Worm (Caenorhabditis elegans) whole organism, L4 larva: Measurements from ENCODE around the gene Y27F2A.10.

Experiments used
- Y75B8A.6 ChIP-seq: fragments of 200-800 bp; sonication (Bioruptor generic); IDR thresholded peaks from 2 replicates; pipeline ENCODE4 v1.3.6; 2022; ENCODE audit warnings: missing genetic modification reagents, missing genetic modification characterization, missing compliant biosample characterization
- ama-1 ChIP-seq: fragments of 150-350 bp; optimal IDR thresholded peaks from 2 replicates; lab custom pipeline; 2014; ENCODE audit warnings: inconsistent platforms, mixed read lengths
- ceh-44 ChIP-seq: fragments of 200-800 bp; sonication (Bioruptor generic); IDR thresholded peaks from 2 replicates; pipeline ENCODE4 v1.3.6; 2022; ENCODE audit warnings: missing genetic modification reagents, missing genetic modification characterization, missing compliant biosample characterization
- ceh-62 ChIP-seq: sonication (generic microtip); optimal IDR thresholded peaks from 2 replicates; lab custom pipeline; 2017; ENCODE audit warnings: missing biosample characterization, missing genetic modification characterization
- egl-43 ChIP-seq: fragments of 200-800 bp; sonication (Bioruptor generic); IDR thresholded peaks from 2 replicates; pipeline ENCODE4 v1.3.6; 2022; ENCODE audit warnings: missing genetic modification reagents, missing genetic modification characterization, missing compliant biosample characterization
- fkh-10 ChIP-seq: fragments of 150-350 bp; optimal IDR thresholded peaks from 2 replicates; lab custom pipeline; 2014; ENCODE audit warnings: missing biosample characterization, missing genetic modification reagents, missing genetic modification characterization
- lin-13 ChIP-seq: fragments of 150-350 bp; optimal IDR thresholded peaks from 2 replicates; lab custom pipeline; 2014; ENCODE audit warnings: missing biosample characterization, missing genetic modification reagents, missing genetic modification characterization
- nhr-10 ChIP-seq: fragments of 150-350 bp; optimal IDR thresholded peaks from 2 replicates; lab custom pipeline; 2014; ENCODE audit warnings: missing biosample characterization, missing genetic modification characterization
- nhr-11 ChIP-seq: fragments of 150-350 bp; optimal IDR thresholded peaks from 2 replicates; lab custom pipeline; 2014; ENCODE audit warnings: missing biosample characterization, missing genetic modification characterization
- nhr-76 ChIP-seq: fragments of 150-350 bp; optimal IDR thresholded peaks from 2 replicates; lab custom pipeline; 2014; ENCODE audit warnings: missing biosample characterization, missing genetic modification characterization
- pha-4 ChIP-seq, 2 experiments: fragments of 150-350 bp in 1 of 2; fragments of 200-800 bp in 1 of 2; sonication (Bioruptor generic) in 1 of 2; IDR thresholded peaks in 1 of 2; optimal IDR thresholded peaks in 1 of 2; 2 replicates each; pipeline versions ENCODE4 v1.3.6 to Lab custom; 2014 to 2022; ENCODE audit warnings: missing genetic modification characterization in 2 of 2, missing genetic modification reagents in 2 of 2, missing biosample characterization in 1 of 2, missing compliant biosample characterization in 1 of 2
- spr-1 ChIP-seq: sonication (generic microtip); optimal IDR thresholded peaks from 2 replicates; lab custom pipeline; 2016; ENCODE audit warnings: mild to moderate bottlenecking, missing genetic modification characterization, missing compliant biosample characterization
- unc-130 ChIP-seq: sonication (generic microtip); optimal IDR thresholded peaks from 2 replicates; lab custom pipeline; 2016; ENCODE audit warnings: missing genetic modification reagents, missing genetic modification characterization, missing compliant biosample characterization
- zag-1 ChIP-seq: fragments of 150-350 bp; optimal IDR thresholded peaks from 2 replicates; lab custom pipeline; 2014; ENCODE audit warnings: missing biosample characterization, missing genetic modification characterization

ce11 chrII:3195739-3196138, 23.7 kb upstream of the Y27F2A.10 start:
- TF ChIP-seq ceh-44 (GFP tag; lab: Robert Waterston, UW) (no peak), ama-1 (no peak), unc-130 (GFP tag; lab: Kevin White, UChicago) (no peak), spr-1 (no peak), lin-13 (GFP tag; lab: Kevin White, UChicago) (no peak), egl-43 (GFP tag; lab: Robert Waterston, UW) (no peak), nhr-11 (tag; lab: Kevin White, UChicago) (no peak), fkh-10 (GFP tag; lab: Kevin White, UChicago) (no peak), pha-4 (GFP tag; IDR thresholded peaks at IDR 0.05; lab: Robert Waterston, UW) (no peak), pha-4 (tag; optimal IDR thresholded peaks at IDR 0.05; lab: Kevin White, UChicago) (no peak), nhr-10 (no peak), nhr-76 (tag; lab: Kevin White, UChicago) (no peak), ceh-62 (no peak), Y75B8A.6 (GFP tag; lab: Robert Waterston, UW) (no peak), zag-1 (tag; lab: Kevin White, UChicago) (no peak)
